Fruit fly (Drosophila melanogaster): ENCODE data around the gene CG18628.

DNA sequence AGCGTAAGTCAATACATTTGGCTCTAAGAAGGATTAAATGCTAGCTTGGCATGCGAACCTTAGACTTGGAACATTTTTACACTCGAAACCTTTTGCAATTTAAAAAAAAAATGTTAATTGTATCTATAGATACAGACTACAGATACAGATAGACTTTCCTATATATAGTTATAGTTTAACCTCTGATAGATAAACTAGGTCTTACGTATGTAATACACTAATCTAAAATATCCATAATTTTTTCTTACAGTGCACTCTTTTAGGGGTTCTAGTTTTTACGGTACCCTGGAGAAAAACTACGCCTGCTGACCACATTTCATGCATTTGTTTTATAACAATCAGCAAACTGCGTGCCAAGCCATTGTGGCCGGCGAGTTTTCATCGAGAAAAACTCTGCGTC is 7.6 kb downstream of the CG18628 start:
- TF ChIP-seq CG31627 (GFP tag; optimal IDR thresholded peaks at IDR 0.05) (no peak), CG3032 (tag; optimal IDR thresholded peaks at IDR 0.05) (no peak), CG6792 (GFP tag; optimal IDR thresholded peaks at IDR 0.05) (no peak), fkh (GFP tag; optimal IDR thresholded peaks at IDR 0.05) (no peak), Gug (GFP tag; IDR thresholded peaks at IDR 0.05) (no peak), Sox15 (GFP tag; optimal IDR thresholded peaks at IDR 0.05) (no peak), fd59A (GFP tag; optimal IDR thresholded peaks at IDR 0.05) (no peak), acj6 (GFP tag; optimal IDR thresholded peaks at IDR 0.05) (no peak), Hr39 (GFP tag; optimal IDR thresholded peaks at IDR 0.05) (no peak)
